Fruit fly (Drosophila melanogaster) whole organism, pupa: ENCODE measurements around the gene Miro.

Experiments
- CG15710 ChIP-seq: fragments of 200-800 bp; sonication (Bioruptor generic); optimal IDR thresholded peaks from 2 replicates; lab custom pipeline; 2018; ENCODE audit warnings: missing biosample characterization, mild to moderate bottlenecking, missing genetic modification characterization, moderate library complexity
- CG34367 ChIP-seq: fragments of 200-800 bp; sonication (Bioruptor generic); optimal IDR thresholded peaks from 2 replicates; lab custom pipeline; 2018; ENCODE audit warnings: missing biosample characterization, mild to moderate bottlenecking, missing genetic modification characterization
- CG4496 ChIP-seq: fragments of 200-800 bp; sonication (Bioruptor generic); IDR thresholded peaks from 3 replicates; pipeline ENCODE4 v1.3.6; 2022; ENCODE audit warnings: missing biosample characterization, missing genetic modification characterization
- D1 ChIP-seq: fragments of 200-800 bp; sonication (Bioruptor generic); optimal IDR thresholded peaks from 2 replicates; lab custom pipeline; 2018; ENCODE audit warnings: missing biosample characterization, mild to moderate bottlenecking, missing genetic modification characterization, moderate library complexity
- Snoo ChIP-seq: fragments of 200-800 bp; sonication (Bioruptor generic); optimal IDR thresholded peaks from 3 replicates; lab custom pipeline; 2017; ENCODE audit warnings: missing biosample characterization, mild to moderate bottlenecking, missing genetic modification characterization, inconsistent platforms
- gl ChIP-seq: fragments of 200-800 bp; sonication (Bioruptor generic); optimal IDR thresholded peaks from 2 replicates; lab custom pipeline; 2018; ENCODE audit warnings: missing biosample characterization, mild to moderate bottlenecking, missing genetic modification characterization

DNA sequence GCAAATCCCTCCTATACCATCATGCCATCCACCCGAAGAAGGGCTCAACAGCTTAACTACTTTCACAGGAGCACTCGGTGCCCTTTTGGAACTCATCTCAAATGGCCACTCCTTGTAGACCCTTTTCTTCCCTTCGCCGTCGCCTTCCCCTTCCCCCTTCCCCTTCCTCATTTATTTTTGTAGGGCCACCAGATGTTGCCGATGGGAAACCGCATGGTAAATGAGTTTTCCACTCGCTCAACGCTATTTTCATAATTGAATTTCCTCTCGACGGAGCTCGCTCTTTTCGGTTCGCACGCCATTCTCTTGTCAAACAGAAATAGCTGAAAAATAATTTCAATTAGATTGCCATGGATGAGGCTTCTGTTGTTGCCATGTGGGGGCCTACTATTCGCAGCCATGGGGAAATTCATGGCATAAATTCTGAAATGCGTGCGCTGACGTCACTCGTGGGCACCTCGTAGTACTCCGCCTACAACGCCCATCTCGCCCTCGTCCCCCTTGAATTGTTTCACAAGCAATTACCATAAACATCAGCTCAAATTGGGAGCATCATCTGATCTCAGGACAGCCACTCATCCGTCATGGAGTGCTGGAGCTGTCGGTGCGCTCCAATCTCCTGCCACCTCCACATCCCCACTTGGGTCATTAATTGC is 26.5 kb downstream of the Miro start:
- TF ChIP-seq D1 = no peak
- no peak for TF ChIP-seq CG34367
- no peak for TF ChIP-seq gl (tag; lab: Kevin White, UChicago)
- TF ChIP-seq Snoo (tag; lab: Kevin White, UChicago) = no peak
- no peak for TF ChIP-seq CG15710 (tag; lab: Kevin White, UChicago)
- TF ChIP-seq CG4496 (GFP tag; lab: Robert Waterston, UW) = no peak
